Worm (Caenorhabditis elegans) whole organism, midembryonic: Measurements from ENCODE around the gene srz-10.

Source experiments
- klf-2 ChIP-seq: fragments of 200-800 bp; sonication (Bioruptor generic); conservative IDR thresholded peaks from 2 replicates; pipeline ENCODE4 v1.3.6; 2022; ENCODE audit warnings: missing genetic modification reagents, missing genetic modification characterization, missing compliant biosample characterization
- ztf-23 ChIP-seq: fragments of 200-800 bp; sonication (Bioruptor generic); IDR thresholded peaks from 2 replicates; pipeline ENCODE4 v1.3.6; 2022; ENCODE audit warnings: missing genetic modification reagents, missing genetic modification characterization, missing compliant biosample characterization

ce11 chrV:15310780-15311179 is 1.9 kb upstream of the srz-10 start, which contains the start of gene irld-62:
- TF ChIP-seq ztf-23 (GFP tag; lab: Robert Waterston, UW) (no peak), klf-2 (no peak)
